Fruit fly (Drosophila melanogaster) whole organism, embryonic: ENCODE results near the gene RpS2.

Experiments used
- Abd-B ChIP-seq: fragments of 200-800 bp; sonication (Bioruptor generic); optimal IDR thresholded peaks from 2 replicates; lab custom pipeline; 2018; ENCODE audit warnings: missing biosample characterization, mild to moderate bottlenecking, missing genetic modification characterization, moderate library complexity
- B-H2 ChIP-seq: fragments of 200-800 bp; sonication (Bioruptor generic); optimal IDR thresholded peaks from 2 replicates; lab custom pipeline; 2018; ENCODE audit warnings: missing biosample characterization, mild to moderate bottlenecking, missing genetic modification characterization
- CG10147 ChIP-seq: fragments of 200-800 bp; sonication (Bioruptor generic); optimal IDR thresholded peaks from 2 replicates; lab custom pipeline; 2019; ENCODE audit warnings: missing biosample characterization, mild to moderate bottlenecking, missing genetic modification characterization, moderate library complexity
- CG12155 ChIP-seq: fragments of 200-800 bp; sonication (Bioruptor generic); optimal IDR thresholded peaks from 3 replicates; lab custom pipeline; 2016; ENCODE audit warnings: missing biosample characterization, missing genetic modification characterization
- CG12659 ChIP-seq: fragments of 200-800 bp; sonication (Bioruptor generic); optimal IDR thresholded peaks from 3 replicates; lab custom pipeline; 2017; ENCODE audit warnings: mild to moderate bottlenecking, missing biosample characterization, missing genetic modification reagents, missing genetic modification characterization
- CG14050 ChIP-seq: fragments of 200-800 bp; sonication (Bioruptor generic); IDR thresholded peaks from 3 replicates; pipeline ENCODE4 v1.3.6; 2022; ENCODE audit warnings: missing biosample characterization, missing genetic modification characterization
- CG15011 ChIP-seq: fragments of 200-800 bp; sonication (Bioruptor generic); optimal IDR thresholded peaks from 3 replicates; lab custom pipeline; 2018; ENCODE audit warnings: missing biosample characterization, mild to moderate bottlenecking, missing genetic modification characterization
- CG15269 ChIP-seq: fragments of 200-800 bp; sonication (Bioruptor generic); optimal IDR thresholded peaks from 2 replicates; lab custom pipeline; 2018; ENCODE audit warnings: missing biosample characterization, mild to moderate bottlenecking, missing genetic modification characterization, moderate library complexity
- CG1602 ChIP-seq: fragments of 200-800 bp; sonication (Bioruptor generic); optimal IDR thresholded peaks from 3 replicates; lab custom pipeline; 2016; ENCODE audit warnings: missing biosample characterization, missing genetic modification characterization
- CG17186 ChIP-seq: fragments of 200-800 bp; sonication (Bioruptor generic); optimal IDR thresholded peaks from 3 replicates; lab custom pipeline; 2017; ENCODE audit warnings: missing biosample characterization, missing genetic modification reagents, missing genetic modification characterization
- CG1832 ChIP-seq: fragments of 200-800 bp; sonication (Bioruptor generic); optimal IDR thresholded peaks from 2 replicates; lab custom pipeline; 2017; ENCODE audit warnings: missing biosample characterization, mild to moderate bottlenecking, missing genetic modification characterization, inconsistent platforms
- CG3281 ChIP-seq: fragments of 200-800 bp; sonication (Bioruptor generic); optimal IDR thresholded peaks from 3 replicates; lab custom pipeline; 2017; ENCODE audit warnings: missing biosample characterization, mild to moderate bottlenecking, missing genetic modification characterization
- CG6175 ChIP-seq: fragments of 200-800 bp; sonication (Bioruptor generic); IDR thresholded peaks from 3 replicates; pipeline ENCODE4 v1.3.6; 2022; ENCODE audit warnings: missing biosample characterization, missing genetic modification characterization
- CG7786 ChIP-seq: fragments of 200-800 bp; sonication (Bioruptor generic); optimal IDR thresholded peaks from 2 replicates; lab custom pipeline; 2016; ENCODE audit warnings: missing biosample characterization, missing genetic modification characterization
- CG8478 ChIP-seq: fragments of >200 bp; optimal IDR thresholded peaks from 2 replicates; lab custom pipeline; 2018
- CG8944 ChIP-seq: fragments of 200-800 bp; sonication (Bioruptor generic); optimal IDR thresholded peaks from 3 replicates; lab custom pipeline; 2016; ENCODE audit warnings: missing biosample characterization, missing genetic modification characterization
- CG9215 ChIP-seq: fragments of 200-800 bp; sonication (Bioruptor generic); IDR thresholded peaks from 2 replicates; pipeline ENCODE4 v1.3.6; 2022; ENCODE audit warnings: missing biosample characterization, missing genetic modification characterization
- CG9609 ChIP-seq: fragments of 200-800 bp; sonication (Bioruptor generic); optimal IDR thresholded peaks from 3 replicates; lab custom pipeline; 2016; ENCODE audit warnings: missing biosample characterization, missing genetic modification characterization
- CG9876 ChIP-seq: fragments of 200-800 bp; sonication (Bioruptor generic); optimal IDR thresholded peaks from 2 replicates; lab custom pipeline; 2016; ENCODE audit warnings: missing biosample characterization, missing genetic modification characterization
- CHES-1-like ChIP-seq: fragments of 200-800 bp; sonication (Bioruptor generic); optimal IDR thresholded peaks from 2 replicates; lab custom pipeline; 2016; ENCODE audit warnings: missing biosample characterization, missing genetic modification characterization
- E2f1 ChIP-seq: fragments of 200-800 bp; sonication (Bioruptor generic); IDR thresholded peaks from 2 replicates; pipeline ENCODE4 v1.3.6; 2022; ENCODE audit warnings: missing biosample characterization, missing genetic modification characterization
- Eip74EF ChIP-seq, 2 experiments: fragments of 200-800 bp in 1 of 2; fragments of >200 bp in 1 of 2; sonication (Bioruptor generic) in 1 of 2; optimal IDR thresholded peaks; 2 replicates each; lab custom pipeline; 2017 to 2019; ENCODE audit warnings: missing biosample characterization in 2 of 2, missing genetic modification characterization in 2 of 2, mild to moderate bottlenecking in 1 of 2, moderate library complexity in 1 of 2
- HHEX ChIP-seq: fragments of 200-800 bp; sonication (Bioruptor generic); optimal IDR thresholded peaks from 3 replicates; lab custom pipeline; 2017; ENCODE audit warnings: missing biosample characterization, mild to moderate bottlenecking, missing genetic modification characterization, missing genetic modification reagents
- HmgD ChIP-seq: fragments of 200-800 bp; sonication (Bioruptor generic); optimal IDR thresholded peaks from 3 replicates; lab custom pipeline; 2016; ENCODE audit warnings: missing biosample characterization, missing genetic modification characterization
- Hmx ChIP-seq: fragments of 200-800 bp; sonication (Bioruptor generic); optimal IDR thresholded peaks from 2 replicates; lab custom pipeline; 2016; ENCODE audit warnings: missing biosample characterization, missing genetic modification characterization
- Hr51 ChIP-seq, 2 experiments: fragments of 200-800 bp; sonication (Bioruptor generic); optimal IDR thresholded peaks; 2 replicates in 1 of 2; 3 replicates in 1 of 2; lab custom pipeline; 2016 to 2018; ENCODE audit warnings: missing biosample characterization in 2 of 2, missing genetic modification characterization in 2 of 2, mild to moderate bottlenecking in 1 of 2, moderate library complexity in 1 of 2
- Poxn ChIP-seq: fragments of 200-800 bp; sonication (Bioruptor generic); IDR thresholded peaks from 2 replicates; pipeline ENCODE4 v1.3.6; 2022; ENCODE audit warnings: missing biosample characterization, missing genetic modification characterization
- Ravus ChIP-seq: fragments of 200-800 bp; sonication (Bioruptor generic); IDR thresholded peaks from 2 replicates; pipeline ENCODE4 v1.3.6; 2022; ENCODE audit warnings: missing biosample characterization, missing genetic modification characterization
- Rfx ChIP-seq: fragments of 200-800 bp; sonication (Bioruptor generic); IDR thresholded peaks from 2 replicates; pipeline ENCODE4 v1.3.6; 2022; ENCODE audit warnings: missing biosample characterization, missing genetic modification characterization
- Spps ChIP-seq: fragments of 200-800 bp; sonication (Bioruptor generic); optimal IDR thresholded peaks from 2 replicates; lab custom pipeline; 2018; ENCODE audit warnings: missing biosample characterization, mild to moderate bottlenecking, missing genetic modification characterization
- Xbp1 ChIP-seq: fragments of 200-800 bp; sonication (Bioruptor generic); optimal IDR thresholded peaks from 3 replicates; lab custom pipeline; 2016; ENCODE audit warnings: missing biosample characterization, mild to moderate bottlenecking, missing genetic modification characterization
- ab ChIP-seq: fragments of 200-800 bp; sonication (Bioruptor generic); optimal IDR thresholded peaks from 2 replicates; lab custom pipeline; 2016; ENCODE audit warnings: missing biosample characterization, missing genetic modification characterization
- ash1 ChIP-seq: fragments of 200-800 bp; sonication (Bioruptor generic); optimal IDR thresholded peaks from 2 replicates; lab custom pipeline; 2018; ENCODE audit warnings: missing biosample characterization, mild to moderate bottlenecking, missing genetic modification characterization
- bcd ChIP-seq: fragments of 200-800 bp; sonication (Bioruptor generic); optimal IDR thresholded peaks from 2 replicates; lab custom pipeline; 2017; ENCODE audit warnings: missing biosample characterization, mild to moderate bottlenecking, missing genetic modification characterization
- btn ChIP-seq: fragments of 200-800 bp; sonication (Bioruptor generic); optimal IDR thresholded peaks from 2 replicates; lab custom pipeline; 2016; ENCODE audit warnings: missing biosample characterization, missing genetic modification characterization
- chn ChIP-seq: fragments of 200-800 bp; sonication (Bioruptor generic); optimal IDR thresholded peaks from 2 replicates; lab custom pipeline; 2016; ENCODE audit warnings: missing biosample characterization, missing genetic modification characterization
- da ChIP-seq: fragments of 200-800 bp; sonication (Bioruptor generic); optimal IDR thresholded peaks from 2 replicates; lab custom pipeline; 2016; ENCODE audit warnings: missing biosample characterization, missing genetic modification characterization
- exex ChIP-seq: fragments of 200-800 bp; sonication (Bioruptor generic); optimal IDR thresholded peaks from 4 replicates; lab custom pipeline; 2018; ENCODE audit warnings: missing biosample characterization, mild to moderate bottlenecking, missing genetic modification characterization, moderate library complexity
- fd102C ChIP-seq: fragments of 200-800 bp; sonication (Bioruptor generic); optimal IDR thresholded peaks from 2 replicates; lab custom pipeline; 2018; ENCODE audit warnings: missing biosample characterization, mild to moderate bottlenecking, missing genetic modification characterization, moderate library complexity
- fd64A ChIP-seq: fragments of 200-800 bp; sonication (Bioruptor generic); optimal IDR thresholded peaks from 3 replicates; lab custom pipeline; 2018; ENCODE audit warnings: missing biosample characterization, mild to moderate bottlenecking, missing genetic modification characterization
- gce ChIP-seq: fragments of 200-800 bp; sonication (Bioruptor generic); IDR thresholded peaks from 3 replicates; pipeline ENCODE4 v1.3.6; 2022; ENCODE audit warnings: missing biosample characterization, missing genetic modification characterization
- gsb-n ChIP-seq: fragments of 200-800 bp; sonication (Bioruptor generic); optimal IDR thresholded peaks from 3 replicates; lab custom pipeline; 2018; ENCODE audit warnings: missing biosample characterization, mild to moderate bottlenecking, missing genetic modification characterization
- hb ChIP-seq: fragments of 200-800 bp; sonication (Bioruptor generic); IDR thresholded peaks from 3 replicates; pipeline ENCODE4 v1.3.6; 2022; ENCODE audit warnings: missing biosample characterization, missing genetic modification characterization; ENCODE audit not compliant: partially characterized antibody
- insv ChIP-seq, 2 experiments: fragments of 200-800 bp; sonication (Bioruptor generic); optimal IDR thresholded peaks; 3 replicates each; lab custom pipeline; 2016 to 2018; ENCODE audit warnings: missing biosample characterization in 2 of 2, missing genetic modification characterization in 2 of 2
- lilli ChIP-seq: fragments of 200-800 bp; sonication (Bioruptor generic); optimal IDR thresholded peaks from 3 replicates; lab custom pipeline; 2016; ENCODE audit warnings: missing biosample characterization, missing genetic modification characterization
- luna ChIP-seq: fragments of 200-800 bp; sonication (Bioruptor generic); optimal IDR thresholded peaks from 2 replicates; lab custom pipeline; 2016; ENCODE audit warnings: missing biosample characterization, missing genetic modification characterization
- nom ChIP-seq: fragments of 200-800 bp; sonication (Bioruptor generic); optimal IDR thresholded peaks from 2 replicates; lab custom pipeline; 2017; ENCODE audit warnings: missing biosample characterization, missing genetic modification characterization, mild to moderate bottlenecking, moderate library complexity, missing genetic modification reagents
- odd ChIP-seq: fragments of 200-800 bp; sonication (Bioruptor generic); optimal IDR thresholded peaks from 2 replicates; lab custom pipeline; 2017; ENCODE audit warnings: missing biosample characterization, mild to moderate bottlenecking, missing genetic modification characterization
- pros ChIP-seq: fragments of 200-800 bp; sonication (Bioruptor generic); optimal IDR thresholded peaks from 3 replicates; lab custom pipeline; 2019; ENCODE audit warnings: missing biosample characterization, mild to moderate bottlenecking, missing genetic modification characterization, moderate library complexity
- psq ChIP-seq: fragments of 200-800 bp; sonication (Bioruptor generic); optimal IDR thresholded peaks from 2 replicates; lab custom pipeline; 2017; ENCODE audit warnings: missing biosample characterization, missing genetic modification characterization
- tgo ChIP-seq: fragments of 200-800 bp; sonication (Bioruptor generic); IDR thresholded peaks from 3 replicates; pipeline ENCODE4 v1.3.6; 2022; ENCODE audit warnings: missing biosample characterization, missing genetic modification characterization
- zf30C ChIP-seq: fragments of 200-800 bp; sonication (Bioruptor generic); optimal IDR thresholded peaks from 3 replicates; lab custom pipeline; 2018; ENCODE audit warnings: missing biosample characterization, mild to moderate bottlenecking, missing genetic modification characterization

The RpS2 gene

dm6 chr2L:9943521-9943920, 46.2 kb upstream of the RpS2 start (continued):
- TF ChIP-seq CG14050 (GFP tag; lab: Robert Waterston, UW) (no peak), psq (no peak), Abd-B (GFP tag; lab: Kevin White, UChicago) (no peak), CG12659 (peak; percentile 8), CG1832 (no peak), fd102C (GFP tag; lab: Kevin White, UChicago) (no peak), ab (GFP tag; lab: Kevin White, UChicago) (no peak), CG12155 (peak; percentile 10), B-H2 (no peak), nom (GFP tag; lab: Kevin White, UChicago) (no peak), CHES-1-like (no peak), CG7786 (GFP tag; lab: Kevin White, UChicago) (no peak), da (GFP tag; lab: Kevin White, UChicago) (no peak), HHEX (GFP tag; lab: Kevin White, UChicago) (no peak), Spps (tag; lab: Kevin White, UChicago) (no peak), CG3281 (GFP tag; lab: Kevin White, UChicago) (peak; percentile 2), ash1 (GFP tag; lab: Kevin White, UChicago) (no peak), gce (GFP tag; lab: Robert Waterston, UW) (no peak), E2f1 (GFP tag; lab: Robert Waterston, UW) (no peak), Ravus (no peak), zf30C (GFP tag; lab: Kevin White, UChicago) (no peak), fd64A (GFP tag; lab: Kevin White, UChicago) (no peak), Rfx (GFP tag; lab: Robert Waterston, UW) (peak; percentile 69), CG9609 (GFP tag; lab: Kevin White, UChicago) (no peak), pros (GFP tag; lab: Kevin White, UChicago) (no peak), lilli (GFP tag; lab: Kevin White, UChicago) (peak; percentile 24), CG9876 (GFP tag; lab: Kevin White, UChicago) (no peak), luna (GFP tag; lab: Kevin White, UChicago) (no peak), chn (GFP tag; lab: Kevin White, UChicago) (no peak), exex (tag; lab: Kevin White, UChicago) (peak; percentile 97), insv (GFP tag; optimal IDR thresholded peaks at IDR 0.05; lab: Kevin White, UChicago) (no peak), gsb-n (tag; lab: Kevin White, UChicago) (no peak), Xbp1 (GFP tag; lab: Kevin White, UChicago) (no peak), tgo (GFP tag; lab: Robert Waterston, UW) (no peak), CG6175 (GFP tag; lab: Robert Waterston, UW) (no peak), CG8944 (no peak), Hr51 (GFP tag; optimal IDR thresholded peaks at IDR 0.05; lab: Kevin White, UChicago) (no peak), CG1602 (no peak), Hmx (GFP tag; lab: Kevin White, UChicago) (no peak), CG15011 (GFP tag; lab: Kevin White, UChicago) (no peak), Eip74EF (GFP tag; optimal IDR thresholded peaks at IDR 0.05; lab: Kevin White, UChicago) (no peak), btn (no peak), odd (GFP tag; lab: Kevin White, UChicago) (no peak), CG8478 (lab: Kevin White, UChicago) (no peak), bcd (GFP tag; lab: Kevin White, UChicago) (no peak), HmgD (GFP tag; lab: Kevin White, UChicago) (no peak), CG9215 (GFP tag; lab: Robert Waterston, UW) (no peak), CG10147 (GFP tag; lab: Kevin White, UChicago) (no peak), CG17186 (GFP tag; lab: Kevin White, UChicago) (no peak), CG15269 (no peak), Poxn (GFP tag; lab: Robert Waterston, UW) (no peak), hb (no peak)
